Fruit fly (Drosophila melanogaster): ENCODE measurements around the gene Cul2.

DNA sequence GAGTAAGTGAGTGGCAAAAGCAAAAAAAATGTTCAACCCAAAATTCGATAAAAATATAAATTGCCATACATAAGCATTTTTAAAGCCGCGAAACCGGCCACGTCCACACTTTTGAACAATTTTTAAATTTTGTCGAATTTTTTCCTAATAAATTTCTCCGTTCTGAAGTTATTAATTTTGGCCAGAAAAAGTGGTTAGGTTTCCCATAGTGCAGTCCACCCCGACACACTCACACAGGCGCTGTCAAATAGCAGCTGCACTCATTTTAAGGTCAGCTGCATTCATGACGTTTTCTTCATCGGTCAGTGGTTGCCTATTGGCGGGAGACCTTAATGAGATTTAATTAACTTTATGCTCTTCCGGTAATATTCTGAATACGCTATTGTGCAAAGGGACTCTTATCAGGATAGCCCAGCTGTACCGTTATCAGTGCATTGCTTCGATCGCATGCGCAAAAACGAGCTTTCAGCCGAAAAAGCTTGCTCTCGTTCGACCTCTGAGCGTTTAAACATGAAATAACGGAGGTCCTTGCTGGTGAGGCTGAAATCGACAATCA lies 26.4 kb upstream of the Cul2 start, which contains the start of gene Ac3:
- TF ChIP-seq usp (GFP tag; optimal IDR thresholded peaks at IDR 0.05) (no peak), psq (optimal IDR thresholded peaks at IDR 0.05) (no peak), EcR (GFP tag; optimal IDR thresholded peaks at IDR 0.05) (no peak), Dll (optimal IDR thresholded peaks at IDR 0.05) (no peak), pan (optimal IDR thresholded peaks at IDR 0.05) (no peak)
